Fruit fly (Drosophila melanogaster) whole organism, prepupa: ENCODE measurements around the gene DppIII.
A peak's percentile ranks its signal among the peaks of the same experiment; 100 is the strongest.

Source experiments
- Blimp-1 ChIP-seq: fragments of 200-800 bp; sonication (Bioruptor generic); optimal IDR thresholded peaks from 3 replicates; lab custom pipeline; 2017; ENCODE audit warnings: missing biosample characterization, missing genetic modification characterization, mild to moderate bottlenecking, moderate library complexity, missing genetic modification reagents
- CG10631 ChIP-seq: fragments of 200-800 bp; sonication (Bioruptor generic); optimal IDR thresholded peaks from 2 replicates; lab custom pipeline; 2016; ENCODE audit warnings: missing biosample characterization, missing genetic modification characterization
- CG10669 ChIP-seq: fragments of 200-800 bp; sonication (Bioruptor generic); optimal IDR thresholded peaks from 3 replicates; lab custom pipeline; 2018; ENCODE audit warnings: missing biosample characterization, mild to moderate bottlenecking, missing genetic modification characterization, moderate library complexity
- CG11294 ChIP-seq: fragments of 200-800 bp; sonication (Bioruptor generic); IDR thresholded peaks from 2 replicates; pipeline ENCODE4 v1.3.6; 2022; ENCODE audit warnings: missing biosample characterization, missing genetic modification characterization
- CG11762 ChIP-seq: fragments of 200-800 bp; sonication (Bioruptor generic); optimal IDR thresholded peaks from 3 replicates; lab custom pipeline; 2016; ENCODE audit warnings: missing biosample characterization, missing genetic modification characterization; ENCODE audit not compliant: insufficient read depth
- CG11902 ChIP-seq: fragments of 200-800 bp; sonication (Bioruptor generic); optimal IDR thresholded peaks from 3 replicates; lab custom pipeline; 2016; ENCODE audit warnings: missing biosample characterization, missing genetic modification characterization
- CG15336 ChIP-seq: fragments of 200-800 bp; sonication (Bioruptor generic); IDR thresholded peaks from 2 replicates; pipeline ENCODE4 v1.3.6; 2022; ENCODE audit warnings: missing biosample characterization, missing genetic modification characterization
- CG1621 ChIP-seq: fragments of 200-800 bp; sonication (Bioruptor generic); optimal IDR thresholded peaks from 3 replicates; lab custom pipeline; 2018; ENCODE audit warnings: missing biosample characterization, mild to moderate bottlenecking, missing genetic modification characterization
- CG16779 ChIP-seq: fragments of 200-800 bp; sonication (Bioruptor generic); optimal IDR thresholded peaks from 3 replicates; lab custom pipeline; 2017; ENCODE audit warnings: missing biosample characterization, mild to moderate bottlenecking, missing genetic modification characterization
- CG3032 ChIP-seq: fragments of 200-800 bp; optimal IDR thresholded peaks from 2 replicates; lab custom pipeline; 2019; ENCODE audit warnings: missing biosample characterization, mild to moderate bottlenecking, missing genetic modification characterization, moderate library complexity
- CG31627 ChIP-seq: fragments of 200-800 bp; sonication (Bioruptor generic); optimal IDR thresholded peaks from 3 replicates; lab custom pipeline; 2016; ENCODE audit warnings: missing biosample characterization, missing genetic modification characterization
- CG34406 ChIP-seq: fragments of 200-800 bp; sonication (Bioruptor generic); optimal IDR thresholded peaks from 3 replicates; lab custom pipeline; 2016; ENCODE audit warnings: missing biosample characterization, missing genetic modification characterization
- CG6163 ChIP-seq: fragments of 200-800 bp; sonication (Bioruptor generic); IDR thresholded peaks from 3 replicates; pipeline ENCODE4 v1.3.6; 2022; ENCODE audit warnings: missing biosample characterization, missing genetic modification characterization
- CG6276 ChIP-seq: fragments of 200-800 bp; sonication (Bioruptor generic); optimal IDR thresholded peaks from 2 replicates; lab custom pipeline; 2017; ENCODE audit warnings: missing biosample characterization, mild to moderate bottlenecking, missing genetic modification characterization
- CG6808 ChIP-seq: fragments of 200-800 bp; sonication (Bioruptor generic); optimal IDR thresholded peaks from 3 replicates; lab custom pipeline; 2017; ENCODE audit warnings: missing biosample characterization, missing genetic modification characterization, mild to moderate bottlenecking, moderate library complexity, missing genetic modification reagents
- CG6854 ChIP-seq: fragments of 200-800 bp; sonication (Bioruptor generic); optimal IDR thresholded peaks from 2 replicates; lab custom pipeline; 2017; ENCODE audit warnings: missing biosample characterization, mild to moderate bottlenecking, missing genetic modification characterization
- CG8119 ChIP-seq: fragments of 200-800 bp; sonication (Bioruptor generic); IDR thresholded peaks from 3 replicates; pipeline ENCODE4 v1.3.6; 2022; ENCODE audit warnings: missing biosample characterization, missing genetic modification characterization
- CG8319 ChIP-seq: fragments of 200-800 bp; sonication (Bioruptor generic); optimal IDR thresholded peaks from 3 replicates; lab custom pipeline; 2016; ENCODE audit warnings: missing biosample characterization, missing genetic modification characterization
- CG9139 ChIP-seq: fragments of 200-800 bp; sonication (Bioruptor generic); optimal IDR thresholded peaks from 3 replicates; lab custom pipeline; 2017; ENCODE audit warnings: missing biosample characterization, mild to moderate bottlenecking, missing genetic modification characterization
- Eip75B ChIP-seq: fragments of 200-800 bp; sonication (Bioruptor generic); optimal IDR thresholded peaks from 3 replicates; lab custom pipeline; 2016; ENCODE audit warnings: missing biosample characterization, missing genetic modification characterization
- Eip78C ChIP-seq: fragments of 200-800 bp; sonication (Bioruptor generic); peaks from one replicate; lab custom pipeline; 2016; ENCODE audit warnings: missing biosample characterization, missing genetic modification characterization
- Eip93F ChIP-seq: fragments of 200-800 bp; sonication (Bioruptor generic); optimal IDR thresholded peaks from 2 replicates; lab custom pipeline; 2016; ENCODE audit warnings: missing biosample characterization, mild to moderate bottlenecking, missing genetic modification characterization
- Ets96B ChIP-seq: fragments of 200-800 bp; optimal IDR thresholded peaks from 2 replicates; lab custom pipeline; 2019; ENCODE audit warnings: missing biosample characterization, mild to moderate bottlenecking, missing genetic modification characterization, moderate library complexity
- Gug ChIP-seq: fragments of 200-800 bp; sonication (Bioruptor generic); IDR thresholded peaks from 2 replicates; pipeline ENCODE4 v1.3.6; 2022; ENCODE audit warnings: missing biosample characterization, missing genetic modification characterization
- Hr39 ChIP-seq: fragments of 200-800 bp; sonication (Bioruptor generic); optimal IDR thresholded peaks from 2 replicates; lab custom pipeline; 2016; ENCODE audit warnings: missing biosample characterization, missing genetic modification characterization
- Hr4 ChIP-seq: fragments of 200-800 bp; sonication (Bioruptor generic); optimal IDR thresholded peaks from 3 replicates; lab custom pipeline; 2016; ENCODE audit warnings: missing biosample characterization, missing genetic modification characterization
- Lpt ChIP-seq: fragments of 200-800 bp; sonication (Bioruptor generic); optimal IDR thresholded peaks from 3 replicates; lab custom pipeline; 2016; ENCODE audit warnings: missing biosample characterization, missing genetic modification characterization
- OdsH ChIP-seq: fragments of 200-800 bp; sonication (Bioruptor generic); optimal IDR thresholded peaks from 3 replicates; lab custom pipeline; 2016; ENCODE audit warnings: missing biosample characterization, missing genetic modification characterization
- Smox ChIP-seq: fragments of 200-800 bp; sonication (Bioruptor generic); optimal IDR thresholded peaks from 3 replicates; lab custom pipeline; 2016; ENCODE audit warnings: missing biosample characterization, missing genetic modification characterization
- Sox14 ChIP-seq: fragments of 200-800 bp; sonication (Bioruptor generic); optimal IDR thresholded peaks from 3 replicates; lab custom pipeline; 2016; ENCODE audit warnings: missing biosample characterization, missing genetic modification characterization
- acj6 ChIP-seq: fragments of 200-800 bp; sonication (Bioruptor generic); optimal IDR thresholded peaks from 3 replicates; lab custom pipeline; 2016; ENCODE audit warnings: missing biosample characterization, missing genetic modification characterization
- cyc ChIP-seq: fragments of 200-800 bp; sonication (Bioruptor generic); optimal IDR thresholded peaks from 3 replicates; lab custom pipeline; 2016; ENCODE audit warnings: missing biosample characterization, missing genetic modification characterization
- esn ChIP-seq: fragments of 200-800 bp; sonication (Bioruptor generic); optimal IDR thresholded peaks from 2 replicates; lab custom pipeline; 2016; ENCODE audit warnings: missing biosample characterization, mild to moderate bottlenecking, missing genetic modification characterization, moderate library complexity
- fd59A ChIP-seq: fragments of 200-800 bp; sonication (Bioruptor generic); optimal IDR thresholded peaks from 2 replicates; lab custom pipeline; 2017; ENCODE audit warnings: missing biosample characterization, mild to moderate bottlenecking, missing genetic modification characterization, missing genetic modification reagents
- fd85E ChIP-seq: fragments of 200-800 bp; sonication (Bioruptor generic); optimal IDR thresholded peaks from 3 replicates; lab custom pipeline; 2016; ENCODE audit warnings: missing biosample characterization, missing genetic modification characterization
- fkh ChIP-seq: fragments of 200-800 bp; sonication (Bioruptor generic); optimal IDR thresholded peaks from 3 replicates; lab custom pipeline; 2017; ENCODE audit warnings: missing biosample characterization, mild to moderate bottlenecking, missing genetic modification characterization, moderate library complexity
- lz ChIP-seq: fragments of 200-800 bp; sonication (Bioruptor generic); optimal IDR thresholded peaks from 3 replicates; lab custom pipeline; 2016; ENCODE audit warnings: missing biosample characterization, missing genetic modification characterization
- net ChIP-seq: fragments of 200-800 bp; sonication (Bioruptor generic); optimal IDR thresholded peaks from 3 replicates; lab custom pipeline; 2016; ENCODE audit warnings: missing biosample characterization, missing genetic modification characterization
- pdm3 ChIP-seq: fragments of 200-800 bp; sonication (Bioruptor generic); optimal IDR thresholded peaks from 3 replicates; lab custom pipeline; 2016; ENCODE audit warnings: missing biosample characterization, missing genetic modification characterization
- salr ChIP-seq, 2 experiments: fragments of 200-800 bp; sonication (Bioruptor generic); optimal IDR thresholded peaks; 3 replicates each; lab custom pipeline; 2016 to 2018; ENCODE audit warnings: missing biosample characterization in 2 of 2, missing genetic modification characterization in 2 of 2, mild to moderate bottlenecking in 1 of 2
- spab ChIP-seq: fragments of 200-800 bp; sonication (Bioruptor generic); optimal IDR thresholded peaks from 2 replicates; lab custom pipeline; 2017; ENCODE audit warnings: missing biosample characterization, mild to moderate bottlenecking, missing genetic modification characterization, missing genetic modification reagents
- ss ChIP-seq, 2 experiments: fragments of 200-800 bp; sonication (Bioruptor generic); optimal IDR thresholded peaks; 2 replicates in 1 of 2; 3 replicates in 1 of 2; lab custom pipeline; 2017 to 2018; ENCODE audit warnings: mild to moderate bottlenecking in 2 of 2, missing biosample characterization in 2 of 2, missing genetic modification characterization in 2 of 2, moderate library complexity in 1 of 2
- topi ChIP-seq: fragments of 200-800 bp; sonication (Bioruptor generic); optimal IDR thresholded peaks from 3 replicates; lab custom pipeline; 2016; ENCODE audit warnings: missing biosample characterization, missing genetic modification characterization
- vri ChIP-seq: fragments of 200-800 bp; sonication (Bioruptor generic); optimal IDR thresholded peaks from 3 replicates; lab custom pipeline; 2016; ENCODE audit warnings: missing biosample characterization, mild to moderate bottlenecking, missing genetic modification characterization

Gene DppIII

DNA sequence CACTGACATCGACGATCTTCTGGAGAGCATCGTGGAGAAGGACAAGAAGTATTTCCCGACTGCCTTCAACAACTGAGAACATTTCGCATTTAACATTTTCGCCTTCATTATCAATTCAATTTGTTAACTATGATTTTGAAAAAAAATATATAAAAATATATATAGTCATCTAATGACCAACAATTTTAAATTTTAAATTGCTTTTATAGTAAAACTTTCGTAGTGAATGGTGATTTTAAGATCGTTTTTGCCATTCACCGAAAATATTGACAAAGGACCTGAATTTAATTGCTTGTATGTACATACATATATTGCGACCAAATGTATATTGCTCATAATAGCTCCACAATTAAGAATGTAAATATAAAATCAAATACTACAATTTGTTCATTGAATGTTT, 3.1 kb downstream of the DppIII start, which contains the start of gene CG7352:
TSS of gene CG7352 (plus strand) at position 301 of the 400 bp plus-strand sequence.
- TF ChIP-seq CG6276 (GFP tag; lab: Kevin White, UChicago) (no peak), Lpt (GFP tag; lab: Kevin White, UChicago) (no peak)

DNA sequence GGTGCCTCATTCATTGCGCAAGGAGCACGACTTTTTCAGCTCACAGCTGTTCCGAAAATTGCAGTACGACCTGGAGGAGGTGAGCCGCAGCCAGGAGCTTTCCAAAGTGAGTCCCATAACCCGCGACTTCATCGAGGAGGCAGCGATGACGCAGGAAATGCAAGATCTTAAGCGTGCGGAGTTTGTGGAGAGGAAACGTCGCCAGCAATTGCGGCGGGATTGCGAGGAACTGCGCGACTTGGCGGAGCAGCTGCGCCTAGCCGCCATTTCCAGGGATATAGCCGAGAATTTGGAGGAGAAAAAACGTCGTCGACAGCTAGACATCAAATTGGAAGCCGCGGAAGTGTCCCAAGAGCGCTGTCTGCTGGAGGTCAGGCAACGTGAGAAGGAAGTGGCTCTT, 3.6 kb downstream of the DppIII start:
- TF ChIP-seq spab: no peak
- TF ChIP-seq fd59A (GFP tag; lab: Kevin White, UChicago): no peak
- no peak for TF ChIP-seq CG8319 (GFP tag; lab: Kevin White, UChicago)
- TF ChIP-seq topi (GFP tag; lab: Kevin White, UChicago): no peak
- TF ChIP-seq fkh (GFP tag; lab: Kevin White, UChicago): no peak

DNA sequence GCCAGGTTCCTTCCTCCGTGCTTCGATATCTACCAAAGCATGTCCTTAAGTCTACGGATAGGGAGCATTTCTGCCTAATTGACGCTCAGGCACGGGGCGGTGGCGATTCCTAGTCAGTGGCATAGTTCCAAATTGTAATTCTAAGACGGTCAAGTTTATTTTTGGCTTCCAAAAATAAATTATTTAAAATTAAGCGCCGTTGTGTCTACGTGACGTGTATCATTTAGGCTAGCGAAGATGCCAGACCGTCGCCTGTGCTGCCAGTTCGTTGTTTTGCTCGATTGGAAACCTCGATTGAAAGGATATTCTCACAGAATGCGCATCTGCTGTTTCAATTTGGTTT, 4.9 kb downstream of the DppIII start:
- TF ChIP-seq CG6276 (GFP tag; lab: Kevin White, UChicago): no peak
- TF ChIP-seq CG16779 (tag; lab: Kevin White, UChicago): no peak
- peak; percentile 97 for TF ChIP-seq CG8319 (GFP tag; lab: Kevin White, UChicago)
- TF ChIP-seq vri (GFP tag; lab: Kevin White, UChicago): no peak

DNA sequence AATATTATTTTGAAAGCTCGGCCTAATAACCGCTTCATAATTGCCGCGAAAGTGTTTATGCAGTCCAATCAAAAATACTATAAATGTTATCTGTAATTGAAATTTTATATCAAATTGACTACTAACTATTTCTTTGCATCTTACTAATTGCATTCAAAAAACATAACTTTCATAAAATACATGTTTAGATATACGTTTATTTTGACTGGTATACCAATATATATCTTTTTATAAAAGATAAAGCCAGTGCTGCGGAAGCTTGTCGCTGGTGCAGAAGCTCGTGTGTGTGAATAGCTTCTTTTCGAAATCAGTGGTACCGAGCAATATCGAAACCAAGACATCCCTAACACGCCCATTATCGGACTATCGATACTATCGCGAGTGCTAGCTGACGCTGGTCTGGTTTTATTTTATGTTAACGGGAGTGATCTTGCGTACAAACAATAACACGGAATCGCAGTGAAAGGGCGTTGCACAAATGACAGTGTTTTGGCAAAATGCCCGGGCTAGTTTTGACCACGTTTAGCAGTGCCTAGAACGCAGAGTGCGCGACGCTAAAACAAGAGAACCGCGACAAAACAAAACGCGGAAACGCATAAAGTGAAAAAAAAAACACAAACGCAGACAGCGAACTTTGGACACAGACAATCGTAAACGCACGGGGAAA, 5.4 kb downstream of the DppIII start, which contains the start of gene Atg13:
TSS of gene Atg13 (plus strand) at position 367 of the 667 bp plus-strand sequence.
- TF ChIP-seq CG6276 (GFP tag; lab: Kevin White, UChicago): peak; percentile 94
- TF ChIP-seq CG31627 (GFP tag; lab: Kevin White, UChicago): peak; percentile 33
- TF ChIP-seq acj6: no peak
- no peak for TF ChIP-seq OdsH (GFP tag; lab: Kevin White, UChicago)
- TF ChIP-seq CG11762 (GFP tag; lab: Kevin White, UChicago): peak; percentile 25
- peak; percentile 33 for TF ChIP-seq CG3032 (tag; lab: Kevin White, UChicago)
- TF ChIP-seq CG6808 (GFP tag; lab: Kevin White, UChicago): peak; percentile 92
- no peak for TF ChIP-seq Smox
- peak; percentile 46 for TF ChIP-seq Ets96B (tag; lab: Kevin White, UChicago)
- peak; percentile 17 to 41 for TF ChIP-seq salr (GFP tag; optimal IDR thresholded peaks at IDR 0.05; lab: Kevin White, UChicago)
- TF ChIP-seq CG15336 (GFP tag; lab: Robert Waterston, UW): peak; percentile 78
- TF ChIP-seq CG8119 (GFP tag; lab: Robert Waterston, UW): peak; percentile 89
- no peak for TF ChIP-seq Hr4 (GFP tag; lab: Kevin White, UChicago)
- TF ChIP-seq Sox14 (GFP tag; lab: Kevin White, UChicago): peak; percentile 78
- TF ChIP-seq lz (GFP tag; lab: Kevin White, UChicago): peak; percentile 40
- TF ChIP-seq fd85E (GFP tag; lab: Kevin White, UChicago): no peak
- peak; percentile 32 for TF ChIP-seq esn (GFP tag; lab: Kevin White, UChicago)
- TF ChIP-seq CG10631 (GFP tag; lab: Kevin White, UChicago): no peak
- no peak for TF ChIP-seq net (GFP tag; lab: Kevin White, UChicago)
- peak; percentile 90 to 94 for TF ChIP-seq ss (GFP tag; optimal IDR thresholded peaks at IDR 0.05; lab: Kevin White, UChicago)
- peak; percentile 17 for TF ChIP-seq cyc (GFP tag; lab: Kevin White, UChicago)
- TF ChIP-seq CG11294 (GFP tag; lab: Robert Waterston, UW): no peak
- no peak for TF ChIP-seq CG10669 (GFP tag; lab: Kevin White, UChicago)
- no peak for TF ChIP-seq CG11902 (GFP tag; lab: Kevin White, UChicago)
- TF ChIP-seq CG9139 (GFP tag; lab: Kevin White, UChicago): peak; percentile 88
- peak; percentile 72 for TF ChIP-seq CG6163
- no peak for TF ChIP-seq Eip93F (GFP tag; lab: Kevin White, UChicago)
- TF ChIP-seq Gug (GFP tag; lab: Robert Waterston, UW): 0 out of 2 replicates have a peak, but pooled peaks have one; percentile 36
- TF ChIP-seq pdm3 (GFP tag; lab: Kevin White, UChicago): no peak
- TF ChIP-seq Eip78C: peak; percentile 64
- TF ChIP-seq fd59A (GFP tag; lab: Kevin White, UChicago): no peak
- TF ChIP-seq CG6854: peak; percentile 86
- TF ChIP-seq vri (GFP tag; lab: Kevin White, UChicago): no peak
- peak; percentile 72 for TF ChIP-seq CG1621
- peak; percentile 83 for TF ChIP-seq CG8319 (GFP tag; lab: Kevin White, UChicago)
- no peak for TF ChIP-seq Hr39 (GFP tag; lab: Kevin White, UChicago)
- peak; percentile 60 for TF ChIP-seq Lpt (GFP tag; lab: Kevin White, UChicago)
- peak; percentile 26 for TF ChIP-seq Blimp-1 (GFP tag; lab: Kevin White, UChicago)
- TF ChIP-seq CG34406 (GFP tag; lab: Kevin White, UChicago): no peak
- TF ChIP-seq Eip75B: no peak
